Fruit fly (Drosophila melanogaster): ENCODE results near the gene Ttc30.

Gene Ttc30

dm6 chr2L:13060037-13060537, 46.5 kb upstream of the Ttc30 start, which contains the start of gene CG9932 (continued):
- TF ChIP-seq C15 (GFP tag; IDR thresholded peaks at IDR 0.05): no peak
- TF ChIP-seq gsb-n (tag; optimal IDR thresholded peaks at IDR 0.05): no peak
- no peak for TF ChIP-seq phol (tag; optimal IDR thresholded peaks at IDR 0.05)
- no peak for TF ChIP-seq bcd (GFP tag; optimal IDR thresholded peaks at IDR 0.05)
- no peak for TF ChIP-seq btn (GFP tag; optimal IDR thresholded peaks at IDR 0.05)
- no peak for TF ChIP-seq sens-2 (GFP tag; IDR thresholded peaks at IDR 0.05)
- TF ChIP-seq lab (GFP tag; optimal IDR thresholded peaks at IDR 0.05): peak; percentile 59
- TF ChIP-seq crol (GFP tag; IDR thresholded peaks at IDR 0.05): peak; percentile 88
- no peak for TF ChIP-seq ab (GFP tag; optimal IDR thresholded peaks at IDR 0.05)
- no peak for TF ChIP-seq CG4707 (GFP tag; optimal IDR thresholded peaks at IDR 0.05)
- no peak for TF ChIP-seq HLH54F (GFP tag; optimal IDR thresholded peaks at IDR 0.05)
- no peak for TF ChIP-seq Rx (GFP tag; IDR thresholded peaks at IDR 0.05)
- TF ChIP-seq twi (tag; optimal IDR thresholded peaks at IDR 0.05): no peak
- no peak for TF ChIP-seq CG12391 (tag; optimal IDR thresholded peaks at IDR 0.05)
- TF ChIP-seq CG13775 (GFP tag; optimal IDR thresholded peaks at IDR 0.05): no peak
- peak; percentile 85; the same call in 1 of the 2 replicates for TF ChIP-seq chm (GFP tag; IDR thresholded peaks at IDR 0.05)
- TF ChIP-seq CG15479 (GFP tag; optimal IDR thresholded peaks at IDR 0.05): no peak
- TF ChIP-seq hkb (optimal IDR thresholded peaks at IDR 0.05): no peak
- TF ChIP-seq hkb (GFP tag; IDR thresholded peaks at IDR 0.05): 0 out of 2 replicates have a peak, but pooled peaks have one; percentile 54
- no peak for TF ChIP-seq CG3726 (GFP tag; IDR thresholded peaks at IDR 0.05)
- peak in 1 of 2 experiments; percentile 93 for TF ChIP-seq Pdp1 (GFP tag; optimal IDR thresholded peaks at IDR 0.05)
- no peak for TF ChIP-seq CG2889 (GFP tag; IDR thresholded peaks at IDR 0.05)
- TF ChIP-seq ftz-f1 (GFP tag; optimal IDR thresholded peaks at IDR 0.05): peak; percentile 52
- TF ChIP-seq Mrtf (GFP tag; IDR thresholded peaks at IDR 0.05): no peak
- TF ChIP-seq CG9817 (tag; optimal IDR thresholded peaks at IDR 0.05): no peak
- no peak for TF ChIP-seq CG6791 (GFP tag; IDR thresholded peaks at IDR 0.05; ENCODE audit: partially characterized antibody)
- TF ChIP-seq Ssrp (tag; optimal IDR thresholded peaks at IDR 0.05): no peak
- peak; percentile 39 for TF ChIP-seq CG3281 (GFP tag; optimal IDR thresholded peaks at IDR 0.05)
- peak; percentile 19 for TF ChIP-seq CG13624 (GFP tag; optimal IDR thresholded peaks at IDR 0.05)
- TF ChIP-seq lola (GFP tag; optimal IDR thresholded peaks at IDR 0.05): no peak
- peak; percentile 45 for TF ChIP-seq CG2678 (tag; optimal IDR thresholded peaks at IDR 0.05)
- no peak for TF ChIP-seq vfl (GFP tag; optimal IDR thresholded peaks at IDR 0.05)
- TF ChIP-seq CG5180 (GFP tag; optimal IDR thresholded peaks at IDR 0.05): peak; percentile 86
- TF ChIP-seq CG4730 (GFP tag; IDR thresholded peaks at IDR 0.05): no peak
- TF ChIP-seq odd (GFP tag; optimal IDR thresholded peaks at IDR 0.05): peak; percentile 9
- no peak for TF ChIP-seq CG2875 (GFP tag; optimal IDR thresholded peaks at IDR 0.05)
- no peak for TF ChIP-seq Bteb2 (GFP tag; optimal IDR thresholded peaks at IDR 0.05)
- no peak for TF ChIP-seq Six4 (GFP tag; optimal IDR thresholded peaks at IDR 0.05)
- no peak for TF ChIP-seq CG18599 (GFP tag; optimal IDR thresholded peaks at IDR 0.05)
- peak; percentile 60 for TF ChIP-seq Dll (GFP tag; IDR thresholded peaks at IDR 0.05; ENCODE audit: partially characterized antibody)
- peak; percentile 7 for TF ChIP-seq jing (GFP tag; optimal IDR thresholded peaks at IDR 0.05)
- TF ChIP-seq CG15073 (GFP tag; optimal IDR thresholded peaks at IDR 0.05): no peak
- peak; percentile 21 for TF ChIP-seq HmgD (GFP tag; optimal IDR thresholded peaks at IDR 0.05)
- peak; percentile 1 for TF ChIP-seq CG9876 (GFP tag; optimal IDR thresholded peaks at IDR 0.05)
- no peak for TF ChIP-seq CG14050 (GFP tag; IDR thresholded peaks at IDR 0.05)
- no peak for TF ChIP-seq Sox100B (GFP tag; optimal IDR thresholded peaks at IDR 0.05)
- TF ChIP-seq cad (GFP tag; optimal IDR thresholded peaks at IDR 0.05): no peak
- TF ChIP-seq Spps (tag; optimal IDR thresholded peaks at IDR 0.05): no peak
- no peak for TF ChIP-seq CG10431 (GFP tag; optimal IDR thresholded peaks at IDR 0.05)
- no peak for TF ChIP-seq Ets97D (GFP tag; optimal IDR thresholded peaks at IDR 0.05)
- TF ChIP-seq CG11456 (GFP tag; IDR thresholded peaks at IDR 0.05): 0 out of 3 replicates have a peak, but pooled peaks have one; percentile 51

All from whole organism, embryonic.